Fruit fly (Drosophila melanogaster) whole organism, prepupa: Measurements from ENCODE around the gene Tbc1d22.
A peak's percentile ranks its signal among the peaks of the same experiment; 100 is the strongest.

Source experiments
- CG10669 ChIP-seq: fragments of 200-800 bp; sonication (Bioruptor generic); optimal IDR thresholded peaks from 3 replicates; lab custom pipeline; 2018; ENCODE audit warnings: missing biosample characterization, mild to moderate bottlenecking, missing genetic modification characterization, moderate library complexity
- CG11762 ChIP-seq: fragments of 200-800 bp; sonication (Bioruptor generic); optimal IDR thresholded peaks from 3 replicates; lab custom pipeline; 2016; ENCODE audit warnings: missing biosample characterization, missing genetic modification characterization; ENCODE audit not compliant: insufficient read depth
- CG15336 ChIP-seq: fragments of 200-800 bp; sonication (Bioruptor generic); IDR thresholded peaks from 2 replicates; pipeline ENCODE4 v1.3.6; 2022; ENCODE audit warnings: missing biosample characterization, missing genetic modification characterization
- CG1621 ChIP-seq: fragments of 200-800 bp; sonication (Bioruptor generic); optimal IDR thresholded peaks from 3 replicates; lab custom pipeline; 2018; ENCODE audit warnings: missing biosample characterization, mild to moderate bottlenecking, missing genetic modification characterization
- CG16779 ChIP-seq: fragments of 200-800 bp; sonication (Bioruptor generic); optimal IDR thresholded peaks from 3 replicates; lab custom pipeline; 2017; ENCODE audit warnings: missing biosample characterization, mild to moderate bottlenecking, missing genetic modification characterization
- CG3032 ChIP-seq: fragments of 200-800 bp; optimal IDR thresholded peaks from 2 replicates; lab custom pipeline; 2019; ENCODE audit warnings: missing biosample characterization, mild to moderate bottlenecking, missing genetic modification characterization, moderate library complexity
- CG31627 ChIP-seq: fragments of 200-800 bp; sonication (Bioruptor generic); optimal IDR thresholded peaks from 3 replicates; lab custom pipeline; 2016; ENCODE audit warnings: missing biosample characterization, missing genetic modification characterization
- CG4318 ChIP-seq: fragments of 200-800 bp; sonication (Bioruptor generic); optimal IDR thresholded peaks from 3 replicates; lab custom pipeline; 2017; ENCODE audit warnings: missing biosample characterization, mild to moderate bottlenecking, missing genetic modification characterization
- CG6163 ChIP-seq: fragments of 200-800 bp; sonication (Bioruptor generic); IDR thresholded peaks from 3 replicates; pipeline ENCODE4 v1.3.6; 2022; ENCODE audit warnings: missing biosample characterization, missing genetic modification characterization
- CG6276 ChIP-seq: fragments of 200-800 bp; sonication (Bioruptor generic); optimal IDR thresholded peaks from 2 replicates; lab custom pipeline; 2017; ENCODE audit warnings: missing biosample characterization, mild to moderate bottlenecking, missing genetic modification characterization
- CG6792 ChIP-seq: fragments of 200-800 bp; sonication (Bioruptor generic); optimal IDR thresholded peaks from 3 replicates; lab custom pipeline; 2016; ENCODE audit warnings: missing biosample characterization, missing genetic modification characterization
- CG6854 ChIP-seq: fragments of 200-800 bp; sonication (Bioruptor generic); optimal IDR thresholded peaks from 2 replicates; lab custom pipeline; 2017; ENCODE audit warnings: missing biosample characterization, mild to moderate bottlenecking, missing genetic modification characterization
- CG8119 ChIP-seq: fragments of 200-800 bp; sonication (Bioruptor generic); IDR thresholded peaks from 3 replicates; pipeline ENCODE4 v1.3.6; 2022; ENCODE audit warnings: missing biosample characterization, missing genetic modification characterization
- CG8632 ChIP-seq: fragments of 200-800 bp; sonication (Bioruptor generic); optimal IDR thresholded peaks from 3 replicates; lab custom pipeline; 2016; ENCODE audit warnings: missing biosample characterization, missing genetic modification characterization
- CG9139 ChIP-seq: fragments of 200-800 bp; sonication (Bioruptor generic); optimal IDR thresholded peaks from 3 replicates; lab custom pipeline; 2017; ENCODE audit warnings: missing biosample characterization, mild to moderate bottlenecking, missing genetic modification characterization
- Eip78C ChIP-seq: fragments of 200-800 bp; sonication (Bioruptor generic); peaks from one replicate; lab custom pipeline; 2016; ENCODE audit warnings: missing biosample characterization, missing genetic modification characterization
- Ets21C ChIP-seq: fragments of 200-800 bp; sonication (Bioruptor generic); optimal IDR thresholded peaks from 3 replicates; lab custom pipeline; 2016; ENCODE audit warnings: missing biosample characterization, missing genetic modification characterization
- Gug ChIP-seq: fragments of 200-800 bp; sonication (Bioruptor generic); IDR thresholded peaks from 2 replicates; pipeline ENCODE4 v1.3.6; 2022; ENCODE audit warnings: missing biosample characterization, missing genetic modification characterization
- Hr38 ChIP-seq: sonication (Bioruptor generic); optimal IDR thresholded peaks from 2 replicates; lab custom pipeline; 2016; ENCODE audit warnings: missing biosample characterization, missing genetic modification characterization
- Hr39 ChIP-seq: fragments of 200-800 bp; sonication (Bioruptor generic); optimal IDR thresholded peaks from 2 replicates; lab custom pipeline; 2016; ENCODE audit warnings: missing biosample characterization, missing genetic modification characterization
- Hr4 ChIP-seq: fragments of 200-800 bp; sonication (Bioruptor generic); optimal IDR thresholded peaks from 3 replicates; lab custom pipeline; 2016; ENCODE audit warnings: missing biosample characterization, missing genetic modification characterization
- Met ChIP-seq: fragments of 200-800 bp; sonication (Bioruptor generic); optimal IDR thresholded peaks from 3 replicates; lab custom pipeline; 2016; ENCODE audit warnings: missing biosample characterization, missing genetic modification characterization
- Sox102F ChIP-seq: fragments of 200-800 bp; sonication (Bioruptor generic); optimal IDR thresholded peaks from 2 replicates; lab custom pipeline; 2016; ENCODE audit warnings: missing biosample characterization, mild to moderate bottlenecking, missing genetic modification characterization
- Sox14 ChIP-seq: fragments of 200-800 bp; sonication (Bioruptor generic); optimal IDR thresholded peaks from 3 replicates; lab custom pipeline; 2016; ENCODE audit warnings: missing biosample characterization, missing genetic modification characterization
- acj6 ChIP-seq: fragments of 200-800 bp; sonication (Bioruptor generic); optimal IDR thresholded peaks from 3 replicates; lab custom pipeline; 2016; ENCODE audit warnings: missing biosample characterization, missing genetic modification characterization
- dac ChIP-seq: fragments of 200-800 bp; sonication (Bioruptor generic); optimal IDR thresholded peaks from 2 replicates; lab custom pipeline; 2017; ENCODE audit warnings: missing biosample characterization, mild to moderate bottlenecking, missing genetic modification characterization
- dsx ChIP-seq: fragments of 200-800 bp; optimal IDR thresholded peaks from 3 replicates; lab custom pipeline; 2019; ENCODE audit warnings: missing biosample characterization, mild to moderate bottlenecking, missing genetic modification characterization, moderate library complexity; ENCODE audit not compliant: poor library complexity, severe bottlenecking
- eg ChIP-seq: fragments of 200-800 bp; sonication (Bioruptor generic); IDR thresholded peaks from 3 replicates; pipeline ENCODE4 v1.3.6; 2022; ENCODE audit warnings: missing biosample characterization, missing genetic modification characterization
- esn ChIP-seq: fragments of 200-800 bp; sonication (Bioruptor generic); optimal IDR thresholded peaks from 2 replicates; lab custom pipeline; 2016; ENCODE audit warnings: missing biosample characterization, mild to moderate bottlenecking, missing genetic modification characterization, moderate library complexity
- fd85E ChIP-seq: fragments of 200-800 bp; sonication (Bioruptor generic); optimal IDR thresholded peaks from 3 replicates; lab custom pipeline; 2016; ENCODE audit warnings: missing biosample characterization, missing genetic modification characterization
- fkh ChIP-seq: fragments of 200-800 bp; sonication (Bioruptor generic); optimal IDR thresholded peaks from 3 replicates; lab custom pipeline; 2017; ENCODE audit warnings: missing biosample characterization, mild to moderate bottlenecking, missing genetic modification characterization, moderate library complexity
- net ChIP-seq: fragments of 200-800 bp; sonication (Bioruptor generic); optimal IDR thresholded peaks from 3 replicates; lab custom pipeline; 2016; ENCODE audit warnings: missing biosample characterization, missing genetic modification characterization
- pdm3 ChIP-seq: fragments of 200-800 bp; sonication (Bioruptor generic); optimal IDR thresholded peaks from 3 replicates; lab custom pipeline; 2016; ENCODE audit warnings: missing biosample characterization, missing genetic modification characterization
- salr ChIP-seq, 2 experiments: fragments of 200-800 bp; sonication (Bioruptor generic); optimal IDR thresholded peaks; 3 replicates each; lab custom pipeline; 2016 to 2018; ENCODE audit warnings: missing biosample characterization in 2 of 2, missing genetic modification characterization in 2 of 2, mild to moderate bottlenecking in 1 of 2
- ss ChIP-seq, 2 experiments: fragments of 200-800 bp; sonication (Bioruptor generic); optimal IDR thresholded peaks; 2 replicates in 1 of 2; 3 replicates in 1 of 2; lab custom pipeline; 2017 to 2018; ENCODE audit warnings: mild to moderate bottlenecking in 2 of 2, missing biosample characterization in 2 of 2, missing genetic modification characterization in 2 of 2, moderate library complexity in 1 of 2
- svp ChIP-seq: fragments of 200-800 bp; sonication (Bioruptor generic); peaks from one replicate; lab custom pipeline; 2016; ENCODE audit warnings: missing biosample characterization, missing genetic modification characterization
- topi ChIP-seq: fragments of 200-800 bp; sonication (Bioruptor generic); optimal IDR thresholded peaks from 3 replicates; lab custom pipeline; 2016; ENCODE audit warnings: missing biosample characterization, missing genetic modification characterization
- vri ChIP-seq: fragments of 200-800 bp; sonication (Bioruptor generic); optimal IDR thresholded peaks from 3 replicates; lab custom pipeline; 2016; ENCODE audit warnings: missing biosample characterization, mild to moderate bottlenecking, missing genetic modification characterization

Tbc1d22 gene

DNA sequence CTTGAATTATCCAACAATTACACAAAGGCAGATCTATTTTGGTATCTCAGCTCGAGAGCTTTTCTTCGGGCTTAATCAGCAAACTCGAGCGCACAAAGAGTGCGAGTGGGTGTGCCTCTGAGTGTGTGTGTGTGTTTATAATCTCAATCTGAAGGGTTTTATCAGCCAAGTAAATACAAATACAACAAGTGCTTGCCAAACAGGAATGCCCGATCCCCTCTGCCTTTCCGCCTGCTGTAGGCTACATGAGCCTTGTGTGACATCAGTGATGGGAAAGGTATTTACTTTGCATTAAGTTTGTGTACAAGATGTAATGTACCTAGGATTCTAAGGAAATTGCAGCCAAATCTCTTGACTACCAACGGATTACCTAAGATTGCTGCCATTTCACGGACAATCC is 12.6 kb upstream of the Tbc1d22 start (continued):
- TF ChIP-seq pdm3 (GFP tag; lab: Kevin White, UChicago) (no peak), Sox102F (GFP tag; lab: Kevin White, UChicago) (no peak), dsx (GFP tag; lab: Kevin White, UChicago) (no peak), Hr4 (GFP tag; lab: Kevin White, UChicago) (no peak), CG16779 (tag; lab: Kevin White, UChicago) (no peak), CG6276 (GFP tag; lab: Kevin White, UChicago) (no peak), CG6163 (peak; percentile 72), CG4318 (GFP tag; lab: Kevin White, UChicago) (no peak), ss (GFP tag; optimal IDR thresholded peaks at IDR 0.05; lab: Kevin White, UChicago) (peak in 1 of 2 experiments; percentile 57), CG1621 (tag; lab: Kevin White, UChicago) (no peak), salr (GFP tag; optimal IDR thresholded peaks at IDR 0.05; lab: Kevin White, UChicago) (peak in 1 of 2 experiments; percentile 30), CG9139 (no peak), CG15336 (GFP tag; lab: Robert Waterston, UW) (no peak), Hr39 (GFP tag; lab: Kevin White, UChicago) (no peak), CG10669 (GFP tag; lab: Kevin White, UChicago) (peak; percentile 52)

DNA sequence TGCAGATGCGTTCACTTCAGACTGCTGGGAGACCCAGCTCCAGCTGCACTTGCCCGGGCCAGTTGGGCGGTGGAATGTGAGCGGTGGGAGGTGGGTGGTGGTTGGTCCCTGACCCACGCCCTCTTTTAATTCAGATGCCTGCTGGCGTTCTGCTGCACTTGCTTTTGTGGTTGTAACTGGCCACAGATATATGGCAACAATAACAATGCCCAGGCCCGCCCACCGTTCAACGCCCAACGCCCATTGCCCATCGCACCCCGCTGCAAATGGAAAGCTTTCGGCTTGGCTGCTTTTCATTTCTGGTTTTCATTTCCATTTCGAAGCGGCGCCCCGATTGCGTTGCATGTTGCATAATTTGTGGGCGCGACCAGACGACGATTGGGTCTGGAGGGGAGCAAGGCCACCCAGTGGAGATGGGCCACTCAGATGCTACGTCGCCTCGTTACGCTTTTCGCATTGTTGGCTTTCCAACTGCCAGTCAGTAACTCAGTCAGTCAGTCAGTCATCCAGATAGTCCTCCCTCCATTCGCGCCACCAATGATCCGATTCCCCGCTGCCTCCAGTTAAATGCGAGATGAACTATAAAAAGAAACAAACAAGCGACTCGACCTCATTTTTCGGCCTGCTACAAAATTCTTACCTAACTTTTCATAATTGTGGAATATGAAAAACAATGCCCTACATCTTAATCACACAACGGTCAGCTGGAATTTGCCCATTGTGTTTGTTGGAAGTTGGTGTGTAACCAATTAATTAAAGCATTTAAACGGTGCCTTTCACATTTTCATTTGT is 11.6 kb upstream of the Tbc1d22 start:
- TF ChIP-seq CG15336 (GFP tag; lab: Robert Waterston, UW) (no peak), Eip78C (GFP tag; lab: Kevin White, UChicago) (peak; percentile 23), CG3032 (tag; lab: Kevin White, UChicago) (no peak), pdm3 (GFP tag; lab: Kevin White, UChicago) (no peak), Sox14 (GFP tag; lab: Kevin White, UChicago) (no peak), net (GFP tag; lab: Kevin White, UChicago) (no peak), vri (GFP tag; lab: Kevin White, UChicago) (no peak), CG6792 (no peak), acj6 (GFP tag; lab: Kevin White, UChicago) (no peak), Hr39 (GFP tag; lab: Kevin White, UChicago) (no peak), dsx (GFP tag; lab: Kevin White, UChicago) (no peak), ss (GFP tag; optimal IDR thresholded peaks at IDR 0.05; lab: Kevin White, UChicago) (no peak), CG8119 (GFP tag; lab: Robert Waterston, UW) (no peak), svp (GFP tag; lab: Kevin White, UChicago) (peak; percentile 63), fd85E (no peak), topi (GFP tag; lab: Kevin White, UChicago) (no peak), CG11762 (no peak)
- TF ChIP-seq, all 60 proteins: peak for 2

DNA sequence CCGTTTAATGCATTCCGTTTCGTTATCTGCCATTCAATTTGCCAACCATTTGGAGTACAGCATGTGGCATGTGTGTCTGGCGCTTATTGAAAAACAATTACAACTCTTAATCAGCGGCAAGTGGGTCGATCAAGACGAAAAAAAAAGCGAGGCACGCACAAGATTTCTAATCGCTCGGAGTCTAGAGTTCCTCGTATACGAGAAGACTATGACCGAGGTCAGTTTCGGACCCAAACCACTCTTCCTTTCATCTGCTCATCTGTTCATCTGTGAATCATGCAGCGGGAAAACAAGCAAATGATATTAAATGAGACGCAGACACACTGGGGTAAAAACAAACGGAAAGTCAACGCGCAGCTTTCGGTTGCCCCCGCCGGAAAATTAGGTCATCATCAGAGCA is 10.5 kb upstream of the Tbc1d22 start:
- TF ChIP-seq Met (GFP tag; lab: Kevin White, UChicago) (no peak), CG6854 (GFP tag; lab: Kevin White, UChicago) (no peak), Gug (GFP tag; lab: Robert Waterston, UW) (no peak), svp (GFP tag; lab: Kevin White, UChicago) (peak; percentile 62), esn (GFP tag; lab: Kevin White, UChicago) (no peak), Ets21C (GFP tag; lab: Kevin White, UChicago) (no peak), CG31627 (GFP tag; lab: Kevin White, UChicago) (no peak), CG6163 (no peak), CG6276 (GFP tag; lab: Kevin White, UChicago) (no peak)
- TF ChIP-seq, all 60 proteins: peak for 1

DNA sequence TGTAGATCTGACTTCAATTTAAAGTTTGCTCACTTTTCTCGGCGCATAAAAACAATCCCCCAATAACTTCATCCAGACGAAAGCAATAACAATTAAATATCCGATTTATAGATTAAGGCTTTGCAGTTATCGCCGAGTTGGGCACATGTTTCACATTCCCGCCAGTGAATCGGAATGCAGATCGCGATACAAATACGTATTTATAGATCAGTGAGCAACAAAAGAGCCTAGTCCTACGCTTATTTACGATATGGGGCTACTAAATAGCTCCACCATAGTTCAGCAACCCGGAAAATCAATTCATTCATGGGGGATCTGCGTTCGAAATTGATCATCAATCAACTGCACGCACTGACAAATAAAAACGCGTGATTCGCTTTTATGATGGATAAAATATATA is 10.0 kb upstream of the Tbc1d22 start:
- TF ChIP-seq CG6163 (no peak), Ets21C (GFP tag; lab: Kevin White, UChicago) (no peak), CG15336 (GFP tag; lab: Robert Waterston, UW) (no peak), CG11762 (no peak), eg (GFP tag; lab: Robert Waterston, UW) (no peak), Hr4 (GFP tag; lab: Kevin White, UChicago) (no peak), CG6792 (no peak), net (GFP tag; lab: Kevin White, UChicago) (no peak), fkh (GFP tag; lab: Kevin White, UChicago) (no peak), topi (GFP tag; lab: Kevin White, UChicago) (no peak), CG6854 (GFP tag; lab: Kevin White, UChicago) (no peak), dac (no peak), CG8632 (no peak), acj6 (GFP tag; lab: Kevin White, UChicago) (no peak), Hr39 (GFP tag; lab: Kevin White, UChicago) (no peak), Hr38 (no peak)
